Fruit fly (Drosophila melanogaster) whole organism, adult: Measurements from ENCODE around the gene CG32236.

Experiments used
- CG33017 ChIP-seq: fragments of 200-800 bp; sonication (Bioruptor generic); optimal IDR thresholded peaks from 2 replicates; lab custom pipeline; 2018; ENCODE audit warnings: missing biosample characterization, mild to moderate bottlenecking, missing genetic modification characterization, moderate library complexity
- CG7101 ChIP-seq: fragments of 200-800 bp; sonication (Bioruptor generic); optimal IDR thresholded peaks from 2 replicates; lab custom pipeline; 2018; ENCODE audit warnings: missing biosample characterization, mild to moderate bottlenecking, missing genetic modification characterization, moderate library complexity
- Crg-1 ChIP-seq: fragments of 200-800 bp; sonication (Bioruptor generic); optimal IDR thresholded peaks from 2 replicates; lab custom pipeline; 2016; ENCODE audit warnings: missing biosample characterization, missing genetic modification characterization
- Hr96 ChIP-seq: fragments of 200-800 bp; sonication (Bioruptor generic); optimal IDR thresholded peaks from 2 replicates; lab custom pipeline; 2016; ENCODE audit warnings: missing biosample characterization, missing genetic modification characterization
- bab1 ChIP-seq: fragments of 200-800 bp; sonication (Bioruptor generic); optimal IDR thresholded peaks from 3 replicates; lab custom pipeline; 2019; ENCODE audit warnings: missing biosample characterization, mild to moderate bottlenecking, missing genetic modification characterization, moderate library complexity
- cic ChIP-seq: fragments of 200-800 bp; sonication (Bioruptor generic); optimal IDR thresholded peaks from 2 replicates; lab custom pipeline; 2017; ENCODE audit warnings: missing biosample characterization, mild to moderate bottlenecking, missing genetic modification characterization, moderate library complexity
- kay ChIP-seq: fragments of 200-800 bp; sonication (Bioruptor generic); peaks from one replicate; lab custom pipeline; 2016; ENCODE audit warnings: missing biosample characterization, missing genetic modification characterization, borderline replicate concordance
- pad ChIP-seq: fragments of 200-800 bp; sonication (Bioruptor generic); optimal IDR thresholded peaks from 3 replicates; lab custom pipeline; 2017; ENCODE audit warnings: missing biosample characterization, missing genetic modification characterization, mild to moderate bottlenecking, moderate library complexity, missing genetic modification reagents
- tj ChIP-seq: fragments of 200-800 bp; sonication (Bioruptor generic); optimal IDR thresholded peaks from 3 replicates; lab custom pipeline; 2017; ENCODE audit warnings: missing biosample characterization, mild to moderate bottlenecking, missing genetic modification characterization, moderate library complexity

dm6 chr3L:4686609-4687008 is 19.4 kb upstream of the CG32236 start:
- TF ChIP-seq cic (GFP tag; lab: Kevin White, UChicago) (no peak), pad (GFP tag; lab: Kevin White, UChicago) (no peak), bab1 (GFP tag; lab: Kevin White, UChicago) (no peak), CG7101 (no peak), kay (no peak), Hr96 (no peak), CG33017 (tag; lab: Kevin White, UChicago) (no peak), Crg-1 (GFP tag; lab: Kevin White, UChicago) (no peak), tj (GFP tag; lab: Kevin White, UChicago) (no peak)
